Worm (Caenorhabditis elegans) whole organism, L4/young adult: Measurements from ENCODE around the gene F11G11.14.

Experiments
- W03F9.2 ChIP-seq: fragments of 150-350 bp; optimal IDR thresholded peaks from 2 replicates; lab custom pipeline; 2014; ENCODE audit warnings: missing biosample characterization, missing genetic modification characterization
- dao-5 ChIP-seq: sonication (generic microtip); optimal IDR thresholded peaks from 2 replicates; lab custom pipeline; 2016; ENCODE audit warnings: missing genotype, missing genetic modification characterization, moderate library complexity, missing compliant biosample characterization
- him-1 ChIP-seq: sonication (generic microtip); optimal IDR thresholded peaks from 2 replicates; lab custom pipeline; 2016; ENCODE audit warnings: missing genotype, missing genetic modification reagents, missing genetic modification characterization, missing compliant biosample characterization

The F11G11.14 gene

DNA sequence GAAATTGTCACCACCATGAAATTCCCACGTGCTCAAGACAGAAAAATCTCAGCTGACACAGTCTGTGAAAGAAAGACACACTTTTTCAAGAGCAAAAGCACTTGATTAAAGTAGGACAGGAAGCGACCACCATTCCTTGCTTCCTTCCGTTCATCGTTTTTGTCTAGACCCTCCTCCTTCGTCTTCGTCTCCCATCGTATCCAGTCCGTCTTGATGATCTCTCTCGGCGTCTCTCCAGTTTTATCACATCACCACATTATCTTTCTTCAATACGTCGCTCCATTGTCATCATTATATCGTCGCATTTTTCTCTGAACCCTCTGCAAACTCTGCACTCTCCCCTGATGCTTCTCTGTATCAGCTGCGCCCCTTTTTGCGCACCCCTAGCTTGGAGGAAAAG lies 44.7 kb downstream of the F11G11.14 start:
- TF ChIP-seq dao-5 (tag; lab: Kevin White, UChicago) (no peak), W03F9.2 (no peak), him-1 (tag; lab: Kevin White, UChicago) (no peak)

DNA sequence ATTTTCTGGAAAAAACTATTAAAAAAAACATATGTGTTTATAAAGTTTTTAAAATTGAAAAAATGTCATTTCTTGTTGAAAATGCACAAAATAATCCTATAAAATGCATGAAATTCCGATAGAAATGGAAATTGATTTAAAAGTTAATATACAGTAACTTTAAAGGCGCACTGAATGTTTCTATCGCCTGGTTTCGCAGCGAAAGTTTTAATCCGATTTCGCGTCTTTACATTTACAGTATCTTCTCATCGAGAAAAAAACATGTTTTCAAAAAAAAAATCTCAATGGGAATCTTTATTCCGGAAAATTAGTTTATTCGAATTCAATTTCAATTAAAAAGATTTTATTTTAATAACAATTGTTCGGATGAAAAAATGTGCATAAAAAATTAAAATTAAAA lies 50.7 kb downstream of the F11G11.14 start, which contains the start of gene R05F9.11:
R05F9.11 (minus strand) TSS at position 5 of the 400 bp plus-strand sequence.
- TF ChIP-seq dao-5 (tag; lab: Kevin White, UChicago), result no peak
